Fruit fly (Drosophila melanogaster): ENCODE data around the gene ergic53.
A peak's percentile ranks its signal among the peaks of the same experiment; 100 is the strongest.

Gene ergic53

dm6 chr3L:8547104-8547523 lies 12.3 kb downstream of the ergic53 start (continued):
- peak; percentile 75 for TF ChIP-seq odd (GFP tag; optimal IDR thresholded peaks at IDR 0.05)

- no peak for TF ChIP-seq CG17612 (GFP tag; IDR thresholded peaks at IDR 0.05)
- TF ChIP-seq CG16815 (GFP tag; optimal IDR thresholded peaks at IDR 0.05) = no peak
- TF ChIP-seq Mad (GFP tag; optimal IDR thresholded peaks at IDR 0.05) = no peak
- no peak for TF ChIP-seq CG17912 (GFP tag; optimal IDR thresholded peaks at IDR 0.05)
- TF ChIP-seq CG2712 (tag; optimal IDR thresholded peaks at IDR 0.05) = peak; percentile 70
- TF ChIP-seq chinmo (GFP tag; IDR thresholded peaks at IDR 0.05; ENCODE audit: partially characterized antibody) = peak; percentile 79; the same call in 2 of the 4 replicates
- TF ChIP-seq bsh (GFP tag; optimal IDR thresholded peaks at IDR 0.05) = peak; percentile 17 to 78
- TF ChIP-seq vfl (GFP tag; optimal IDR thresholded peaks at IDR 0.05) = no peak
- TF ChIP-seq ase (GFP tag; IDR thresholded peaks at IDR 0.05) = 0 out of 3 replicates have a peak, but pooled peaks have one; percentile 43
- peak; percentile 20 for TF ChIP-seq abd-A (tag; optimal IDR thresholded peaks at IDR 0.05)
- no peak for TF ChIP-seq ro (GFP tag; IDR thresholded peaks at IDR 0.05)
- TF ChIP-seq CG4854 (GFP tag; optimal IDR thresholded peaks at IDR 0.05) = peak; percentile 23
- TF ChIP-seq PHDP (tag; optimal IDR thresholded peaks at IDR 0.05) = peak; percentile 55
- peak; percentile 53; the same call in 2 of the 3 replicates for TF ChIP-seq CG11695 (GFP tag; IDR thresholded peaks at IDR 0.05)
- TF ChIP-seq CG7839 (tag; optimal IDR thresholded peaks at IDR 0.05) = peak; percentile 60
- TF ChIP-seq CG12071 (GFP tag; optimal IDR thresholded peaks at IDR 0.05) = peak; percentile 42
- TF ChIP-seq Fer1 (GFP tag; optimal IDR thresholded peaks at IDR 0.05) = peak; percentile 29
- no peak for TF ChIP-seq pfk (GFP tag; optimal IDR thresholded peaks at IDR 0.05)
- TF ChIP-seq so (GFP tag; IDR thresholded peaks at IDR 0.05) = no peak
- peak; percentile 11 for TF ChIP-seq Lhr (GFP tag; optimal IDR thresholded peaks at IDR 0.05)
- peak; percentile 44 for TF ChIP-seq CG12104 (GFP tag; optimal IDR thresholded peaks at IDR 0.05)
- TF ChIP-seq CG15011 (GFP tag; optimal IDR thresholded peaks at IDR 0.05) = no peak
- peak; percentile 62 for TF ChIP-seq CG15696 (tag; optimal IDR thresholded peaks at IDR 0.05)
- peak; percentile 54; the same call in 1 of the 3 replicates for TF ChIP-seq zfh1 (GFP tag; IDR thresholded peaks at IDR 0.05)
- TF ChIP-seq CG30020 (tag; optimal IDR thresholded peaks at IDR 0.05) = peak; percentile 3
- no peak for TF ChIP-seq CG10321 (GFP tag; IDR thresholded peaks at IDR 0.05)
- TF ChIP-seq Dad (GFP tag; optimal IDR thresholded peaks at IDR 0.05) = no peak
- TF ChIP-seq klu (GFP tag; IDR thresholded peaks at IDR 0.05) = no peak; the same call in 1 of the 2 replicates
- TF ChIP-seq sens-2 (GFP tag; IDR thresholded peaks at IDR 0.05) = peak; percentile 45; the same call in 1 of the 2 replicates
- TF ChIP-seq Dref (GFP tag; IDR thresholded peaks at IDR 0.05) = no peak
- TF ChIP-seq tx (GFP tag; optimal IDR thresholded peaks at IDR 0.05) = no peak
- TF ChIP-seq CG13287 (GFP tag; IDR thresholded peaks at IDR 0.05; ENCODE audit: partially characterized antibody) = no peak
- peak; percentile 68; the same call in 1 of the 3 replicates for TF ChIP-seq ci (GFP tag; IDR thresholded peaks at IDR 0.05)
- TF ChIP-seq Hmx (GFP tag; optimal IDR thresholded peaks at IDR 0.05) = no peak
- no peak for TF ChIP-seq Dfd (GFP tag; optimal IDR thresholded peaks at IDR 0.05)
- no peak for TF ChIP-seq crp (GFP tag; optimal IDR thresholded peaks at IDR 0.05)
- no peak for TF ChIP-seq corto (GFP tag; optimal IDR thresholded peaks at IDR 0.05)
- no peak for TF ChIP-seq gfzf (GFP tag; optimal IDR thresholded peaks at IDR 0.05)
- peak; percentile 35 for TF ChIP-seq CG12219 (GFP tag; optimal IDR thresholded peaks at IDR 0.05)
- no peak for TF ChIP-seq pita (GFP tag; optimal IDR thresholded peaks at IDR 0.05)
- TF ChIP-seq gcm2 (GFP tag; optimal IDR thresholded peaks at IDR 0.05) = no peak
- TF ChIP-seq CG12769 (tag; optimal IDR thresholded peaks at IDR 0.05) = peak; percentile 29
- TF ChIP-seq D19B (GFP tag; optimal IDR thresholded peaks at IDR 0.05) = no peak
- TF ChIP-seq CG8944 (GFP tag; optimal IDR thresholded peaks at IDR 0.05) = no peak
- TF ChIP-seq sob (GFP tag; IDR thresholded peaks at IDR 0.05) = peak; percentile 34; the same call in 1 of the 2 replicates
- peak; percentile 55 for TF ChIP-seq pum (GFP tag; optimal IDR thresholded peaks at IDR 0.05)
Measured at dm6 chr3L:8549183-8549890, 14.6 kb downstream of the ergic53 start.

Data from whole organism, embryonic.